Fruit fly (Drosophila melanogaster): ENCODE measurements around the gene CG7632.

CG7632 gene

dm6 chr3L:21304400-21304799 is at the start of gene CG7632, which contains the start of gene CG11309 (continued):
- TF ChIP-seq CG6689 (GFP tag; IDR thresholded peaks at IDR 0.05) (peak; percentile 98), CG10543 (GFP tag; optimal IDR thresholded peaks at IDR 0.05) (peak; percentile 100), CG13123 (GFP tag; optimal IDR thresholded peaks at IDR 0.05) (peak; percentile 97), Dll (GFP tag; IDR thresholded peaks at IDR 0.05; ENCODE audit: partially characterized antibody) (peak; percentile 49; the same call in 1 of the 4 replicates), sisA (GFP tag; IDR thresholded peaks at IDR 0.05) (peak; percentile 92), Oli (tag; optimal IDR thresholded peaks at IDR 0.05) (peak; percentile 99), CG14014 (GFP tag; IDR thresholded peaks at IDR 0.05) (peak; percentile 98), CG4424 (GFP tag; optimal IDR thresholded peaks at IDR 0.05) (peak; percentile 99), az2 (GFP tag; optimal IDR thresholded peaks at IDR 0.05) (peak; percentile 99), CG3065 (GFP tag; optimal IDR thresholded peaks at IDR 0.05) (peak; percentile 97), B-H2 (GFP tag; optimal IDR thresholded peaks at IDR 0.05) (peak; percentile 100), danr (GFP tag; IDR thresholded peaks at IDR 0.05) (peak; percentile 88), CG11247 (GFP tag; IDR thresholded peaks at IDR 0.05) (peak; percentile 97), CG7372 (GFP tag; IDR thresholded peaks at IDR 0.05) (peak; percentile 97), Fer3 (tag; optimal IDR thresholded peaks at IDR 0.05) (peak; percentile 100), bowl (GFP tag; IDR thresholded peaks at IDR 0.05) (peak; percentile 97), slou (GFP tag; optimal IDR thresholded peaks at IDR 0.05) (peak; percentile 96), Dip2 (GFP tag; IDR thresholded peaks at IDR 0.05) (no peak), unc-4 (GFP tag; IDR thresholded peaks at IDR 0.05; ENCODE audit: partially characterized antibody) (peak; percentile 49; the same call in 1 of the 2 replicates), CG17361 (GFP tag; IDR thresholded peaks at IDR 0.05) (peak; percentile 99), E2f1 (GFP tag; IDR thresholded peaks at IDR 0.05) (peak; percentile 97), nerfin-2 (GFP tag; IDR thresholded peaks at IDR 0.05; ENCODE audit: partially characterized antibody) (no peak), nom (GFP tag; optimal IDR thresholded peaks at IDR 0.05) (peak; percentile 99), CG14441 (GFP tag; IDR thresholded peaks at IDR 0.05) (peak; percentile 96), CG14965 (GFP tag; optimal IDR thresholded peaks at IDR 0.05; ENCODE audit: borderline replicate concordance) (peak; percentile 91), Doc2 (GFP tag; IDR thresholded peaks at IDR 0.05) (peak; percentile 80), CG4404 (GFP tag; IDR thresholded peaks at IDR 0.05) (peak; percentile 83), CG2875 (GFP tag; optimal IDR thresholded peaks at IDR 0.05) (peak; percentile 99), Hr78 (GFP tag; optimal IDR thresholded peaks at IDR 0.05) (peak in 1 of 2 experiments; percentile 98), Antp (GFP tag; optimal IDR thresholded peaks at IDR 0.05) (peak; percentile 97), bigmax (GFP tag; optimal IDR thresholded peaks at IDR 0.05) (peak; percentile 87), zen2 (GFP tag; IDR thresholded peaks at IDR 0.05; ENCODE audit: partially characterized antibody) (no peak), CHES-1-like (GFP tag; optimal IDR thresholded peaks at IDR 0.05) (peak; percentile 98), CrebB (tag; optimal IDR thresholded peaks at IDR 0.05) (peak; percentile 100), ATbp (GFP tag; optimal IDR thresholded peaks at IDR 0.05) (peak; percentile 99), bcd (GFP tag; optimal IDR thresholded peaks at IDR 0.05) (peak; percentile 99), da (GFP tag; optimal IDR thresholded peaks at IDR 0.05) (peak; percentile 98), CG6654 (GFP tag; optimal IDR thresholded peaks at IDR 0.05) (peak; percentile 94), Chrac-16 (GFP tag; optimal IDR thresholded peaks at IDR 0.05) (peak; percentile 98), Tbp (GFP tag; optimal IDR thresholded peaks at IDR 0.05) (no peak), CG17612 (GFP tag; IDR thresholded peaks at IDR 0.05) (peak; percentile 93), mam (GFP tag; optimal IDR thresholded peaks at IDR 0.05) (peak; percentile 98), Sry-δ (GFP tag; optimal IDR thresholded peaks at IDR 0.05) (peak; percentile 79), sob (GFP tag; IDR thresholded peaks at IDR 0.05) (peak; percentile 98), CG9437 (GFP tag; optimal IDR thresholded peaks at IDR 0.05) (peak; percentile 96), D19A (tag; optimal IDR thresholded peaks at IDR 0.05) (peak; percentile 98), CG10959 (GFP tag; IDR thresholded peaks at IDR 0.05) (peak; percentile 97), Mrtf (GFP tag; IDR thresholded peaks at IDR 0.05) (peak; percentile 95), ci (GFP tag; IDR thresholded peaks at IDR 0.05) (peak; percentile 100), zfh1 (GFP tag; IDR thresholded peaks at IDR 0.05) (peak; percentile 99), CG2120 (GFP tag; optimal IDR thresholded peaks at IDR 0.05) (peak; percentile 99)
